Fruit fly (Drosophila melanogaster) whole organism, embryonic: ENCODE measurements around the gene Ns1.

Experiments used
- CG1024 ChIP-seq: fragments of 200-800 bp; sonication (Bioruptor generic); IDR thresholded peaks from 2 replicates; pipeline ENCODE4 v1.3.6; 2022; ENCODE audit warnings: missing biosample characterization, missing genetic modification characterization
- CG10267 ChIP-seq: fragments of 200-800 bp; sonication (Bioruptor generic); optimal IDR thresholded peaks from 2 replicates; lab custom pipeline; 2018; ENCODE audit warnings: missing biosample characterization, mild to moderate bottlenecking, missing genetic modification characterization, moderate library complexity
- CG17359 ChIP-seq: fragments of 200-800 bp; sonication (Bioruptor generic); optimal IDR thresholded peaks from 3 replicates; lab custom pipeline; 2018; ENCODE audit warnings: missing biosample characterization, mild to moderate bottlenecking, missing genetic modification characterization, moderate library complexity
- CG17612 ChIP-seq: fragments of 200-800 bp; sonication (Bioruptor generic); IDR thresholded peaks from 2 replicates; pipeline ENCODE4 v1.3.6; 2022; ENCODE audit warnings: missing biosample characterization, missing genetic modification characterization
- CG2889 ChIP-seq: fragments of 200-800 bp; sonication (Bioruptor generic); IDR thresholded peaks from 3 replicates; pipeline ENCODE4 v1.3.6; 2022; ENCODE audit warnings: missing biosample characterization, missing genetic modification characterization
- CG6689 ChIP-seq: fragments of 200-800 bp; sonication (Bioruptor generic); IDR thresholded peaks from 2 replicates; pipeline ENCODE4 v1.3.6; 2022; ENCODE audit warnings: missing biosample characterization, missing genetic modification characterization
- CG9817 ChIP-seq: fragments of 200-800 bp; sonication (Bioruptor generic); optimal IDR thresholded peaks from 2 replicates; lab custom pipeline; 2018; ENCODE audit warnings: missing biosample characterization, mild to moderate bottlenecking, missing genetic modification characterization, moderate library complexity
- Dbx ChIP-seq: fragments of 200-800 bp; sonication (Bioruptor generic); IDR thresholded peaks from 3 replicates; pipeline ENCODE4 v1.3.6; 2022; ENCODE audit warnings: missing biosample characterization, missing genetic modification characterization
- HLH54F ChIP-seq: fragments of 200-800 bp; sonication (Bioruptor generic); optimal IDR thresholded peaks from 3 replicates; lab custom pipeline; 2016; ENCODE audit warnings: missing biosample characterization, missing genetic modification characterization
- chinmo ChIP-seq: fragments of 200-800 bp; sonication (Bioruptor generic); IDR thresholded peaks from 4 replicates; pipeline ENCODE4 v1.3.6; 2022; ENCODE audit warnings: missing biosample characterization, missing genetic modification characterization; ENCODE audit not compliant: partially characterized antibody
- chm ChIP-seq: fragments of 200-800 bp; sonication (Bioruptor generic); IDR thresholded peaks from 2 replicates; pipeline ENCODE4 v1.3.6; 2022; ENCODE audit warnings: missing biosample characterization, missing genetic modification characterization
- gce ChIP-seq: fragments of 200-800 bp; sonication (Bioruptor generic); IDR thresholded peaks from 3 replicates; pipeline ENCODE4 v1.3.6; 2022; ENCODE audit warnings: missing biosample characterization, missing genetic modification characterization
- gt ChIP-seq: fragments of 200-800 bp; sonication (Bioruptor generic); IDR thresholded peaks from 2 replicates; pipeline ENCODE4 v1.3.6; 2022; ENCODE audit warnings: missing biosample characterization, missing genetic modification characterization
- sob ChIP-seq: fragments of 200-800 bp; sonication (Bioruptor generic); IDR thresholded peaks from 2 replicates; pipeline ENCODE4 v1.3.6; 2022; ENCODE audit warnings: missing biosample characterization, missing genetic modification characterization

dm6 chr3R:17054528-17054927 is 17.9 kb downstream of the Ns1 start:
- TF ChIP-seq CG2889 (GFP tag; lab: Robert Waterston, UW), result no peak
- TF ChIP-seq Dbx (GFP tag; lab: Robert Waterston, UW), result no peak
- TF ChIP-seq CG17359, result no peak
- TF ChIP-seq CG9817 (tag; lab: Kevin White, UChicago), result no peak
- no peak for TF ChIP-seq CG6689
- TF ChIP-seq gt, result no peak
- TF ChIP-seq HLH54F, result no peak
- no peak for TF ChIP-seq chm (GFP tag; lab: Robert Waterston, UW)
- TF ChIP-seq gce, result no peak
- TF ChIP-seq chinmo (GFP tag; lab: Robert Waterston, UW), result 0 out of 4 replicates have a peak, but pooled peaks have one; percentile 64
- TF ChIP-seq CG10267 (tag; lab: Kevin White, UChicago), result no peak
- no peak for TF ChIP-seq CG17612
- no peak for TF ChIP-seq CG1024
- TF ChIP-seq sob (GFP tag; lab: Robert Waterston, UW), result no peak
